Fruit fly (Drosophila melanogaster) whole organism, adult: ENCODE results near the gene SmydA-2.

Experiments used
- CG11617 ChIP-seq: fragments of 200-800 bp; sonication (Bioruptor generic); optimal IDR thresholded peaks from 2 replicates; lab custom pipeline; 2017; ENCODE audit warnings: mild to moderate bottlenecking, missing biosample characterization, missing genetic modification reagents, missing genetic modification characterization
- CG12768 ChIP-seq: fragments of 200-800 bp; sonication (Bioruptor generic); optimal IDR thresholded peaks from 2 replicates; lab custom pipeline; 2017; ENCODE audit warnings: missing biosample characterization, missing genetic modification characterization, mild to moderate bottlenecking, moderate library complexity, missing genetic modification reagents
- CG14711 ChIP-seq: fragments of 200-800 bp; sonication (Bioruptor generic); optimal IDR thresholded peaks from 2 replicates; lab custom pipeline; 2018; ENCODE audit warnings: missing biosample characterization, mild to moderate bottlenecking, missing genetic modification characterization, moderate library complexity
- CG1620 ChIP-seq: fragments of 200-800 bp; sonication (Bioruptor generic); optimal IDR thresholded peaks from 2 replicates; lab custom pipeline; 2016; ENCODE audit warnings: missing biosample characterization, missing genetic modification characterization
- CG33017 ChIP-seq: fragments of 200-800 bp; sonication (Bioruptor generic); optimal IDR thresholded peaks from 2 replicates; lab custom pipeline; 2018; ENCODE audit warnings: missing biosample characterization, mild to moderate bottlenecking, missing genetic modification characterization, moderate library complexity
- CG5204 ChIP-seq: fragments of 200-800 bp; sonication (Bioruptor generic); optimal IDR thresholded peaks from 2 replicates; lab custom pipeline; 2016; ENCODE audit warnings: missing biosample characterization, missing genetic modification characterization
- CG7045 ChIP-seq: fragments of 200-800 bp; sonication (Bioruptor generic); optimal IDR thresholded peaks from 2 replicates; lab custom pipeline; 2017; ENCODE audit warnings: missing biosample characterization, mild to moderate bottlenecking, missing genetic modification characterization
- CG7101 ChIP-seq: fragments of 200-800 bp; sonication (Bioruptor generic); optimal IDR thresholded peaks from 2 replicates; lab custom pipeline; 2018; ENCODE audit warnings: missing biosample characterization, mild to moderate bottlenecking, missing genetic modification characterization, moderate library complexity
- Clk ChIP-seq: fragments of 200-800 bp; sonication (Bioruptor generic); optimal IDR thresholded peaks from 2 replicates; lab custom pipeline; 2017; ENCODE audit warnings: missing biosample characterization, missing genetic modification characterization
- Crg-1 ChIP-seq: fragments of 200-800 bp; sonication (Bioruptor generic); optimal IDR thresholded peaks from 2 replicates; lab custom pipeline; 2016; ENCODE audit warnings: missing biosample characterization, missing genetic modification characterization
- Hr96 ChIP-seq: fragments of 200-800 bp; sonication (Bioruptor generic); optimal IDR thresholded peaks from 2 replicates; lab custom pipeline; 2016; ENCODE audit warnings: missing biosample characterization, missing genetic modification characterization
- Mnt ChIP-seq: fragments of 200-800 bp; sonication (Bioruptor generic); optimal IDR thresholded peaks from 2 replicates; lab custom pipeline; 2016; ENCODE audit warnings: missing biosample characterization, mild to moderate bottlenecking, missing genetic modification characterization
- bab1 ChIP-seq: fragments of 200-800 bp; sonication (Bioruptor generic); optimal IDR thresholded peaks from 3 replicates; lab custom pipeline; 2019; ENCODE audit warnings: missing biosample characterization, mild to moderate bottlenecking, missing genetic modification characterization, moderate library complexity
- cic ChIP-seq: fragments of 200-800 bp; sonication (Bioruptor generic); optimal IDR thresholded peaks from 2 replicates; lab custom pipeline; 2017; ENCODE audit warnings: missing biosample characterization, mild to moderate bottlenecking, missing genetic modification characterization, moderate library complexity
- cnc ChIP-seq, 2 experiments: fragments of >200 bp; optimal IDR thresholded peaks; 2 replicates each; lab custom pipeline; 2017
- kay ChIP-seq: fragments of 200-800 bp; sonication (Bioruptor generic); peaks from one replicate; lab custom pipeline; 2016; ENCODE audit warnings: missing biosample characterization, missing genetic modification characterization, borderline replicate concordance
- ovo ChIP-seq: fragments of 200-800 bp; sonication (Bioruptor generic); optimal IDR thresholded peaks from 2 replicates; lab custom pipeline; 2016; ENCODE audit warnings: missing biosample characterization, missing genetic modification characterization
- pad ChIP-seq: fragments of 200-800 bp; sonication (Bioruptor generic); optimal IDR thresholded peaks from 3 replicates; lab custom pipeline; 2017; ENCODE audit warnings: missing biosample characterization, missing genetic modification characterization, mild to moderate bottlenecking, moderate library complexity, missing genetic modification reagents
- tj ChIP-seq: fragments of 200-800 bp; sonication (Bioruptor generic); optimal IDR thresholded peaks from 3 replicates; lab custom pipeline; 2017; ENCODE audit warnings: missing biosample characterization, mild to moderate bottlenecking, missing genetic modification characterization, moderate library complexity
- toe ChIP-seq: fragments of 200-800 bp; sonication (Bioruptor generic); optimal IDR thresholded peaks from 2 replicates; lab custom pipeline; 2016; ENCODE audit warnings: missing biosample characterization, missing genetic modification characterization

Gene SmydA-2

dm6 chr3L:19015454-19016054, 12.5 kb upstream of the SmydA-2 start:
- peak; percentile 23 for TF ChIP-seq CG7045 (GFP tag; lab: Kevin White, UChicago)
- TF ChIP-seq Clk (GFP tag; lab: Kevin White, UChicago): no peak
- no peak for TF ChIP-seq cnc (optimal IDR thresholded peaks at IDR 0.05; lab: Kevin White, UChicago)
- no peak for TF ChIP-seq CG1620 (GFP tag; lab: Kevin White, UChicago)
- TF ChIP-seq cic (GFP tag; lab: Kevin White, UChicago): peak; percentile 97
- no peak for TF ChIP-seq pad (GFP tag; lab: Kevin White, UChicago)
- TF ChIP-seq bab1 (GFP tag; lab: Kevin White, UChicago): no peak
- TF ChIP-seq Hr96 (GFP tag; lab: Kevin White, UChicago): peak; percentile 33
- no peak for TF ChIP-seq CG14711 (tag; lab: Kevin White, UChicago)
- TF ChIP-seq CG7101: no peak
- peak; percentile 49 for TF ChIP-seq CG12768 (GFP tag; lab: Kevin White, UChicago)
- TF ChIP-seq Mnt (GFP tag; lab: Kevin White, UChicago): peak; percentile 17
- peak; percentile 93 for TF ChIP-seq kay
- no peak for TF ChIP-seq CG33017 (tag; lab: Kevin White, UChicago)
- TF ChIP-seq ovo (GFP tag; lab: Kevin White, UChicago): no peak
- TF ChIP-seq Crg-1 (GFP tag; lab: Kevin White, UChicago): no peak
- TF ChIP-seq CG5204 (GFP tag; lab: Kevin White, UChicago): no peak
- no peak for TF ChIP-seq tj (GFP tag; lab: Kevin White, UChicago)
- TF ChIP-seq toe (GFP tag; lab: Kevin White, UChicago): no peak
- TF ChIP-seq CG11617 (GFP tag; lab: Kevin White, UChicago): no peak

- TF ChIP-seq tj (GFP tag; lab: Kevin White, UChicago): no peak
- TF ChIP-seq CG12768 (GFP tag; lab: Kevin White, UChicago): no peak
- TF ChIP-seq Crg-1 (GFP tag; lab: Kevin White, UChicago): no peak
- no peak for TF ChIP-seq CG14711 (tag; lab: Kevin White, UChicago)
- no peak for TF ChIP-seq CG1620 (GFP tag; lab: Kevin White, UChicago)
- TF ChIP-seq CG7045 (GFP tag; lab: Kevin White, UChicago): no peak
- TF ChIP-seq kay: no peak
- TF ChIP-seq CG7101: no peak
- TF ChIP-seq cnc (optimal IDR thresholded peaks at IDR 0.05; lab: Kevin White, UChicago): no peak
- TF ChIP-seq CG11617 (GFP tag; lab: Kevin White, UChicago): no peak
- no peak for TF ChIP-seq Hr96 (GFP tag; lab: Kevin White, UChicago)
Measured at dm6 chr3L:19014802-19015201, 11.8 kb upstream of the SmydA-2 start.

dm6 chr3L:19014090-19014489, 11.0 kb upstream of the SmydA-2 start:
- TF ChIP-seq toe (GFP tag; lab: Kevin White, UChicago): no peak
- TF ChIP-seq CG33017 (tag; lab: Kevin White, UChicago): no peak
- no peak for TF ChIP-seq CG7101
- TF ChIP-seq CG5204 (GFP tag; lab: Kevin White, UChicago): no peak
- no peak for TF ChIP-seq Mnt (GFP tag; lab: Kevin White, UChicago)
- no peak for TF ChIP-seq bab1 (GFP tag; lab: Kevin White, UChicago)
- TF ChIP-seq Clk (GFP tag; lab: Kevin White, UChicago): no peak
- TF ChIP-seq ovo (GFP tag; lab: Kevin White, UChicago): no peak
- no peak for TF ChIP-seq cnc (optimal IDR thresholded peaks at IDR 0.05; lab: Kevin White, UChicago)
- no peak for TF ChIP-seq tj (GFP tag; lab: Kevin White, UChicago)
- TF ChIP-seq CG11617 (GFP tag; lab: Kevin White, UChicago): no peak
- no peak for TF ChIP-seq CG12768 (GFP tag; lab: Kevin White, UChicago)
- no peak for TF ChIP-seq CG14711 (tag; lab: Kevin White, UChicago)

dm6 chr3L:19013086-19013752, 10.2 kb upstream of the SmydA-2 start:
- no peak for TF ChIP-seq CG1620 (GFP tag; lab: Kevin White, UChicago)
- no peak for TF ChIP-seq kay
- no peak for TF ChIP-seq CG12768 (GFP tag; lab: Kevin White, UChicago)
- TF ChIP-seq toe (GFP tag; lab: Kevin White, UChicago): no peak
- no peak for TF ChIP-seq Hr96 (GFP tag; lab: Kevin White, UChicago)
- no peak for TF ChIP-seq tj (GFP tag; lab: Kevin White, UChicago)

dm6 chr3L:19011174-19011573, 8.1 kb upstream of the SmydA-2 start:
- no peak for TF ChIP-seq CG5204 (GFP tag; lab: Kevin White, UChicago)
- no peak for TF ChIP-seq CG7045 (GFP tag; lab: Kevin White, UChicago)
- no peak for TF ChIP-seq Clk (GFP tag; lab: Kevin White, UChicago)
- no peak for TF ChIP-seq cic (GFP tag; lab: Kevin White, UChicago)
- TF ChIP-seq tj (GFP tag; lab: Kevin White, UChicago): no peak
- no peak for TF ChIP-seq Mnt (GFP tag; lab: Kevin White, UChicago)

dm6 chr3L:19005396-19005795, 2.3 kb upstream of the SmydA-2 start:
- TF ChIP-seq Crg-1 (GFP tag; lab: Kevin White, UChicago) (no peak), CG11617 (GFP tag; lab: Kevin White, UChicago) (no peak), CG5204 (GFP tag; lab: Kevin White, UChicago) (no peak), CG14711 (tag; lab: Kevin White, UChicago) (no peak)
